Fruit fly (Drosophila melanogaster): Measurements from ENCODE around the gene CG14160.

The CG14160 gene

DNA sequence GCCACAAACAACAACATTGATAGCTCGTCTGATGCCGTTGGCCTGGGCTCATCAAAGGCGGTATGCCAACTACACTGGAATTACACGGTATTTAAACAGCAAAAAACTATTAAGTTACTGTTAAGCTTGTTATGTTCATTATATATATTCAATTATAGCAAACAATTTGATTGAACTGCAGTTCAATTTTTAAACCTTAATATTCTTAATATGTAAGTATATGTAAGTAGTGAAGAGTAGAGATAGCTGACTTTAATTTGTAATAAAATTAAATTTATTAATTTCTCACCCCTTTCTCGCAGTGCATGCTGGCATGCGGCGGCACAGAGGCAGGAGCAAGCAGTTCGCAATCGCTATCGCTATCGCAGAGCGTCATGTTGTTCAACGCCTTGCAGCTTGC lies 21.2 kb upstream of the CG14160 start (continued):
- no peak for TF ChIP-seq CG10209 (GFP tag; optimal IDR thresholded peaks at IDR 0.05)
- TF ChIP-seq CG4617 (GFP tag; optimal IDR thresholded peaks at IDR 0.05; ENCODE audit: borderline replicate concordance): no peak
- no peak for TF ChIP-seq Hsf (GFP tag; optimal IDR thresholded peaks at IDR 0.05)
- TF ChIP-seq CG7963 (GFP tag; IDR thresholded peaks at IDR 0.05; ENCODE audit: partially characterized antibody): no peak
- TF ChIP-seq prd (optimal IDR thresholded peaks at IDR 0.05): no peak
- TF ChIP-seq prd (GFP tag; IDR thresholded peaks at IDR 0.05): peak; percentile 16; the same call in 1 of the 3 replicates
- peak; percentile 9 for TF ChIP-seq Abd-B (GFP tag; optimal IDR thresholded peaks at IDR 0.05)
- TF ChIP-seq mirr (GFP tag; optimal IDR thresholded peaks at IDR 0.05): no peak
- no peak for TF ChIP-seq ato (GFP tag; IDR thresholded peaks at IDR 0.05; ENCODE audit: partially characterized antibody)
- no peak for TF ChIP-seq CG4854 (GFP tag; optimal IDR thresholded peaks at IDR 0.05)
- no peak for TF ChIP-seq ab (GFP tag; optimal IDR thresholded peaks at IDR 0.05)
- no peak for TF ChIP-seq sob (GFP tag; IDR thresholded peaks at IDR 0.05)
- no peak for TF ChIP-seq Myb (GFP tag; optimal IDR thresholded peaks at IDR 0.05)
- no peak for TF ChIP-seq CG1024 (GFP tag; IDR thresholded peaks at IDR 0.05)
- TF ChIP-seq CG10565 (GFP tag; optimal IDR thresholded peaks at IDR 0.05): no peak
- no peak for TF ChIP-seq tup (GFP tag; optimal IDR thresholded peaks at IDR 0.05)
- TF ChIP-seq fd3F (GFP tag; optimal IDR thresholded peaks at IDR 0.05): no peak
- TF ChIP-seq org-1 (GFP tag; optimal IDR thresholded peaks at IDR 0.05): no peak
- TF ChIP-seq CG4820 (GFP tag; optimal IDR thresholded peaks at IDR 0.05): no peak
- TF ChIP-seq ase (GFP tag; IDR thresholded peaks at IDR 0.05): 0 out of 3 replicates have a peak, but pooled peaks have one; percentile 25
- no peak for TF ChIP-seq Hr39 (optimal IDR thresholded peaks at IDR 0.05)
- no peak for TF ChIP-seq lilli (GFP tag; optimal IDR thresholded peaks at IDR 0.05)
- TF ChIP-seq Aef1 (GFP tag; IDR thresholded peaks at IDR 0.05): no peak
- 0 out of 2 replicates have a peak, but pooled peaks have one; percentile 9 for TF ChIP-seq CG3847 (GFP tag; IDR thresholded peaks at IDR 0.05)
- TF ChIP-seq CG17359 (tag; optimal IDR thresholded peaks at IDR 0.05): no peak
- no peak for TF ChIP-seq Nf-YC (tag; optimal IDR thresholded peaks at IDR 0.05)
- TF ChIP-seq ERR (GFP tag; optimal IDR thresholded peaks at IDR 0.05): no peak
- TF ChIP-seq sd (tag; optimal IDR thresholded peaks at IDR 0.05): no peak
- TF ChIP-seq Antp (GFP tag; optimal IDR thresholded peaks at IDR 0.05): no peak
- TF ChIP-seq BtbVII (GFP tag; optimal IDR thresholded peaks at IDR 0.05): no peak
- no peak for TF ChIP-seq insv (GFP tag; optimal IDR thresholded peaks at IDR 0.05)
- TF ChIP-seq Dek (tag; optimal IDR thresholded peaks at IDR 0.05): no peak
- peak; percentile 17 for TF ChIP-seq CG12104 (GFP tag; optimal IDR thresholded peaks at IDR 0.05)
- TF ChIP-seq lmd (GFP tag; IDR thresholded peaks at IDR 0.05): no peak
- no peak for TF ChIP-seq CG2889 (GFP tag; IDR thresholded peaks at IDR 0.05)
- TF ChIP-seq CG7839 (tag; optimal IDR thresholded peaks at IDR 0.05): peak; percentile 35
- TF ChIP-seq Dfd (GFP tag; optimal IDR thresholded peaks at IDR 0.05): no peak
- TF ChIP-seq CG18764 (GFP tag; optimal IDR thresholded peaks at IDR 0.05): no peak
- TF ChIP-seq CG2120 (GFP tag; optimal IDR thresholded peaks at IDR 0.05): no peak
- TF ChIP-seq lov (optimal IDR thresholded peaks at IDR 0.05): no peak
- TF ChIP-seq lov (GFP tag; IDR thresholded peaks at IDR 0.05): no peak
- no peak for TF ChIP-seq CG4424 (GFP tag; optimal IDR thresholded peaks at IDR 0.05)
- no peak for TF ChIP-seq CG8924 (tag; optimal IDR thresholded peaks at IDR 0.05)
- TF ChIP-seq CG17568 (GFP tag; optimal IDR thresholded peaks at IDR 0.05): no peak
- no peak for TF ChIP-seq CG14965 (GFP tag; optimal IDR thresholded peaks at IDR 0.05; ENCODE audit: borderline replicate concordance)
- TF ChIP-seq Max (GFP tag; optimal IDR thresholded peaks at IDR 0.05): no peak
- peak; percentile 17 for TF ChIP-seq dmrt99B (tag; optimal IDR thresholded peaks at IDR 0.05)
- TF ChIP-seq CG3838 (GFP tag; optimal IDR thresholded peaks at IDR 0.05): no peak

All from whole organism, embryonic.